Worm (Caenorhabditis elegans) whole organism, young adult: ENCODE data around the gene C18D4.12.

ENCODE experiments used
- B0019.2 ChIP-seq: fragments of 200-800 bp; sonication (Bioruptor generic); conservative IDR thresholded peaks from 2 replicates; pipeline ENCODE4 v1.3.6; 2022; ENCODE audit warnings: missing genetic modification reagents, missing genetic modification characterization, missing compliant biosample characterization
- B0035.1 ChIP-seq: sonication (generic microtip); optimal IDR thresholded peaks from 2 replicates; lab custom pipeline; 2016; ENCODE audit warnings: missing genetic modification characterization, mild to moderate bottlenecking, missing compliant biosample characterization, missing genotype, missing genetic modification reagents
- B0336.3 ChIP-seq: fragments of 200-800 bp; sonication (Bioruptor generic); IDR thresholded peaks from 2 replicates; pipeline ENCODE4 v1.3.6; 2022; ENCODE audit warnings: missing genetic modification characterization, missing compliant biosample characterization
- C06A6.2 ChIP-seq: fragments of 200-800 bp; sonication (Bioruptor generic); conservative IDR thresholded peaks from 2 replicates; pipeline ENCODE4 v1.3.6; 2022; ENCODE audit warnings: missing genetic modification characterization, missing compliant biosample characterization
- F57A8.1 ChIP-seq: fragments of 200-800 bp; sonication (Bioruptor generic); optimal IDR thresholded peaks from 2 replicates; lab custom pipeline; 2018; ENCODE audit warnings: mild to moderate bottlenecking, missing genetic modification characterization, moderate library complexity, missing compliant biosample characterization
- T26A5.8 ChIP-seq: sonication (generic microtip); optimal IDR thresholded peaks from 2 replicates; lab custom pipeline; 2016; ENCODE audit warnings: missing genetic modification characterization, missing compliant biosample characterization
- Y95B8A.8 ChIP-seq: fragments of 200-800 bp; sonication (Bioruptor generic); IDR thresholded peaks from 2 replicates; pipeline ENCODE4 v1.3.6; 2022; ENCODE audit warnings: missing genetic modification reagents, missing genetic modification characterization, missing compliant biosample characterization
- akir-1 ChIP-seq: fragments of 200-800 bp; sonication (Bioruptor generic); optimal IDR thresholded peaks from 2 replicates; lab custom pipeline; 2018; ENCODE audit warnings: mild to moderate bottlenecking, missing genetic modification characterization, moderate library complexity, missing compliant biosample characterization
- ama-1 ChIP-seq, 3 experiments: fragments of 150-350 bp in 1 of 3; sonication (generic microtip) in 2 of 3; optimal IDR thresholded peaks; 2 replicates each; lab custom pipeline; 2014 to 2018; ENCODE audit warnings: missing biosample characterization in 2 of 3, missing genetic modification characterization in 2 of 3, missing genetic modification reagents in 2 of 3
- athp-1 ChIP-seq: sonication (generic microtip); optimal IDR thresholded peaks from 2 replicates; lab custom pipeline; 2017; ENCODE audit warnings: mild to moderate bottlenecking, missing genetic modification characterization, missing compliant biosample characterization
- attf-5 ChIP-seq: fragments of 200-800 bp; sonication (Bioruptor generic); optimal IDR thresholded peaks from 2 replicates; lab custom pipeline; 2018; ENCODE audit warnings: mild to moderate bottlenecking, missing genetic modification characterization, missing compliant biosample characterization
- attf-6 ChIP-seq: fragments of 200-800 bp; sonication (Bioruptor generic); IDR thresholded peaks from 2 replicates; pipeline ENCODE4 v1.3.6; 2022; ENCODE audit warnings: missing genetic modification reagents, missing genetic modification characterization, missing compliant biosample characterization
- bed-1 ChIP-seq: fragments of 200-800 bp; sonication (Bioruptor generic); IDR thresholded peaks from 2 replicates; pipeline ENCODE4 v1.3.6; 2022; ENCODE audit warnings: missing genetic modification reagents, missing genetic modification characterization, missing compliant biosample characterization
- bed-2 ChIP-seq: fragments of 200-800 bp; sonication (Bioruptor generic); IDR thresholded peaks from 2 replicates; pipeline ENCODE4 v1.3.6; 2022; ENCODE audit warnings: missing genetic modification reagents, missing genetic modification characterization, missing compliant biosample characterization
- chd-7 ChIP-seq: sonication (generic microtip); optimal IDR thresholded peaks from 2 replicates; lab custom pipeline; 2016; ENCODE audit warnings: mild to moderate bottlenecking, missing genetic modification characterization, moderate library complexity, missing compliant biosample characterization
- hlh-26 ChIP-seq: fragments of 200-800 bp; sonication (Bioruptor generic); conservative IDR thresholded peaks from 2 replicates; pipeline ENCODE4 v1.3.6; 2022; ENCODE audit warnings: missing genetic modification reagents, missing genetic modification characterization, missing compliant biosample characterization
- hmg-1.2 ChIP-seq: fragments of 200-800 bp; sonication (Bioruptor generic); IDR thresholded peaks from 2 replicates; pipeline ENCODE4 v1.3.6; 2022; ENCODE audit warnings: missing genetic modification reagents, missing genetic modification characterization, missing compliant biosample characterization
- hmg-20 ChIP-seq: fragments of 200-800 bp; sonication (Bioruptor generic); IDR thresholded peaks from 2 replicates; pipeline ENCODE4 v1.3.6; 2022; ENCODE audit warnings: missing genetic modification reagents, missing genetic modification characterization, missing compliant biosample characterization
- hsf-1 ChIP-seq: fragments of 200-800 bp; sonication (Bioruptor generic); IDR thresholded peaks from 2 replicates; pipeline ENCODE4 v1.3.6; 2022; ENCODE audit warnings: missing genetic modification reagents, missing genetic modification characterization, missing compliant biosample characterization
- lin-26 ChIP-seq: fragments of 200-800 bp; sonication (Bioruptor generic); IDR thresholded peaks from 2 replicates; pipeline ENCODE4 v1.3.6; 2022; ENCODE audit warnings: missing genetic modification reagents, missing genetic modification characterization, missing compliant biosample characterization
- lsy-27 ChIP-seq: sonication (generic microtip); optimal IDR thresholded peaks from 2 replicates; lab custom pipeline; 2017; ENCODE audit warnings: missing genetic modification characterization, mild to moderate bottlenecking, missing compliant biosample characterization, antibody characterized with exemption, missing genotype, borderline replicate concordance; ENCODE audit not compliant: insufficient read depth
- madf-10 ChIP-seq: sonication (generic microtip); optimal IDR thresholded peaks from 2 replicates; lab custom pipeline; 2016; ENCODE audit warnings: mild to moderate bottlenecking, missing genetic modification characterization, missing compliant biosample characterization
- madf-3 ChIP-seq: fragments of 200-800 bp; sonication (Bioruptor generic); IDR thresholded peaks from 2 replicates; pipeline ENCODE4 v1.3.6; 2022; ENCODE audit warnings: missing genetic modification reagents, missing genetic modification characterization, missing compliant biosample characterization
- madf-8 ChIP-seq: fragments of 200-800 bp; sonication (Bioruptor generic); conservative IDR thresholded peaks from 2 replicates; pipeline ENCODE4 v1.3.6; 2022; ENCODE audit warnings: missing genetic modification reagents, missing genetic modification characterization, missing compliant biosample characterization
- mes-4 ChIP-seq: sonication (generic microtip); optimal IDR thresholded peaks from 2 replicates; lab custom pipeline; 2016; ENCODE audit warnings: missing genotype, missing genetic modification characterization, missing compliant biosample characterization
- nfya-2 ChIP-seq: fragments of 200-800 bp; sonication (Bioruptor generic); IDR thresholded peaks from 2 replicates; pipeline ENCODE4 v1.3.6; 2022; ENCODE audit warnings: missing genetic modification reagents, missing genetic modification characterization, missing compliant biosample characterization
- nhr-120 ChIP-seq: fragments of 200-800 bp; sonication (Bioruptor generic); IDR thresholded peaks from 2 replicates; pipeline ENCODE4 v1.3.6; 2022; ENCODE audit warnings: missing genetic modification characterization, missing compliant biosample characterization
- nhr-179 ChIP-seq: sonication (generic microtip); optimal IDR thresholded peaks from 2 replicates; lab custom pipeline; 2016; ENCODE audit warnings: mild to moderate bottlenecking, missing genetic modification characterization, missing compliant biosample characterization
- nhr-80 ChIP-seq: sonication (generic microtip); optimal IDR thresholded peaks from 2 replicates; lab custom pipeline; 2016; ENCODE audit warnings: missing genetic modification characterization, missing compliant biosample characterization
- pbrm-1 ChIP-seq: fragments of 200-800 bp; sonication (Bioruptor generic); IDR thresholded peaks from 2 replicates; pipeline ENCODE4 v1.3.6; 2022; ENCODE audit warnings: missing genetic modification reagents, missing genetic modification characterization, missing compliant biosample characterization
- rcor-1 ChIP-seq: fragments of 200-800 bp; sonication (Bioruptor generic); IDR thresholded peaks from 2 replicates; pipeline ENCODE4 v1.3.6; 2022; ENCODE audit warnings: missing genetic modification reagents, missing genetic modification characterization, missing compliant biosample characterization
- snpc-1.1 ChIP-seq: sonication (generic microtip); optimal IDR thresholded peaks from 2 replicates; lab custom pipeline; 2017; ENCODE audit warnings: missing genetic modification characterization, mild to moderate bottlenecking, missing compliant biosample characterization, antibody characterized with exemption, moderate library complexity, missing genotype, missing genetic modification reagents; ENCODE audit not compliant: insufficient read depth
- snpc-1.3 ChIP-seq: sonication (generic microtip); optimal IDR thresholded peaks from 2 replicates; lab custom pipeline; 2017; ENCODE audit warnings: missing genetic modification characterization, mild to moderate bottlenecking, missing compliant biosample characterization, antibody characterized with exemption, moderate library complexity, missing genotype, missing genetic modification reagents; ENCODE audit not compliant: insufficient read depth
- snpc-4 ChIP-seq, 5 experiments: fragments of 150-350 bp in 1 of 5; sonication (generic microtip) in 4 of 5; optimal IDR thresholded peaks; 2 replicates each; lab custom pipeline; 2014 to 2018; ENCODE audit warnings: missing genetic modification characterization in 5 of 5, missing biosample characterization in 3 of 5, antibody characterized with exemption in 2 of 5, mild to moderate bottlenecking in 2 of 5, missing compliant biosample characterization in 2 of 5, missing genotype in 2 of 5, moderate library complexity in 2 of 5, missing genetic modification reagents in 1 of 5
- ztf-26 ChIP-seq: sonication (generic microtip); optimal IDR thresholded peaks from 2 replicates; lab custom pipeline; 2017; ENCODE audit warnings: missing genetic modification characterization, missing compliant biosample characterization
- ztf-28 ChIP-seq: fragments of 200-800 bp; sonication (Bioruptor generic); IDR thresholded peaks from 2 replicates; pipeline ENCODE4 v1.3.6; 2022; ENCODE audit warnings: missing genetic modification reagents, missing genetic modification characterization, missing compliant biosample characterization
- ztf-6 ChIP-seq: fragments of 200-800 bp; sonication (Bioruptor generic); IDR thresholded peaks from 2 replicates; pipeline ENCODE4 v1.3.6; 2022; ENCODE audit warnings: missing genetic modification reagents, missing genetic modification characterization, missing compliant biosample characterization

The C18D4.12 gene

ce11 chrV:17552759-17553158 lies 22.4 kb upstream of the C18D4.12 start, which contains the start of gene C38D9.8:
Gene C38D9.8, minus strand, starts transcription at chrV:17552859.
- TF ChIP-seq attf-6 (GFP tag; lab: Robert Waterston, UW): no peak
- TF ChIP-seq hsf-1 (GFP tag; lab: Robert Waterston, UW): no peak
- TF ChIP-seq lsy-27 (tag; lab: Kevin White, UChicago): no peak
- no peak for TF ChIP-seq nhr-120 (GFP tag; lab: Robert Waterston, UW)
- TF ChIP-seq attf-5 (GFP tag; lab: Kevin White, UChicago): no peak
- TF ChIP-seq T26A5.8 (tag; lab: Kevin White, UChicago): no peak
- TF ChIP-seq Y95B8A.8 (GFP tag; lab: Robert Waterston, UW): no peak
- TF ChIP-seq rcor-1 (GFP tag; lab: Robert Waterston, UW): no peak
- no peak for TF ChIP-seq hlh-26 (GFP tag; lab: Robert Waterston, UW)
- no peak for TF ChIP-seq mes-4
- TF ChIP-seq hmg-20 (GFP tag; lab: Robert Waterston, UW): no peak
- TF ChIP-seq B0035.1 (tag; lab: Kevin White, UChicago): no peak
- TF ChIP-seq bed-2 (GFP tag; lab: Robert Waterston, UW): no peak
- no peak for TF ChIP-seq nfya-2
- TF ChIP-seq ama-1 (optimal IDR thresholded peaks at IDR 0.05; lab: Kevin White, UChicago): no peak
- TF ChIP-seq ama-1 (GFP tag; optimal IDR thresholded peaks at IDR 0.05; lab: Kevin White, UChicago): no peak
- no peak for TF ChIP-seq madf-3
- TF ChIP-seq B0019.2 (GFP tag; lab: Robert Waterston, UW): no peak

- no peak for TF ChIP-seq F57A8.1 (GFP tag; lab: Kevin White, UChicago)
- TF ChIP-seq ztf-28 (GFP tag; lab: Robert Waterston, UW): no peak
- no peak for TF ChIP-seq akir-1 (GFP tag; lab: Kevin White, UChicago)
- TF ChIP-seq ztf-26 (tag; lab: Kevin White, UChicago): no peak
- TF ChIP-seq lin-26 (GFP tag; lab: Robert Waterston, UW): no peak
- TF ChIP-seq hmg-1.2 (GFP tag; lab: Robert Waterston, UW): no peak
- TF ChIP-seq snpc-1.3: no peak
- TF ChIP-seq chd-7: no peak
- TF ChIP-seq bed-2 (GFP tag; lab: Robert Waterston, UW): no peak
- TF ChIP-seq snpc-1.1 (tag; lab: Kevin White, UChicago): no peak
- TF ChIP-seq bed-1 (GFP tag; lab: Robert Waterston, UW): no peak
- no peak for TF ChIP-seq athp-1 (tag; lab: Kevin White, UChicago)
- no peak for TF ChIP-seq pbrm-1 (GFP tag; lab: Robert Waterston, UW)
- TF ChIP-seq madf-10 (tag; lab: Kevin White, UChicago): no peak
- no peak for TF ChIP-seq B0336.3 (GFP tag; lab: Robert Waterston, UW)
- TF ChIP-seq nhr-179: no peak
- TF ChIP-seq C06A6.2: no peak
- TF ChIP-seq lsy-27 (tag; lab: Kevin White, UChicago): no peak
- TF ChIP-seq madf-8 (GFP tag; lab: Robert Waterston, UW): no peak
These were observed 21.0 kb upstream of the C18D4.12 start for ce11 chrV:17551396-17551795.

- TF ChIP-seq ztf-6 (GFP tag; lab: Robert Waterston, UW): no peak
- peak; percentile 73 for TF ChIP-seq nhr-80 (tag; lab: Kevin White, UChicago)
- no peak for TF ChIP-seq snpc-4 (GFP tag; optimal IDR thresholded peaks at IDR 0.05; lab: Kevin White, UChicago)
- TF ChIP-seq snpc-4 (tag; optimal IDR thresholded peaks at IDR 0.05; lab: Kevin White, UChicago): peak; percentile 46 to 88 (median 77)
- TF ChIP-seq attf-5 (GFP tag; lab: Kevin White, UChicago): peak; percentile 20
These were observed 19.0 kb upstream of the C18D4.12 start, which contains the start of gene fbxa-176 for ce11 chrV:17549362-17549761. Gene fbxa-176, plus strand, starts transcription at chrV:17549675.
